Worm (Caenorhabditis elegans): ENCODE data around the gene C26H9A.4.
"Not testable (repeated sequence)": the region's sequence is repeated elsewhere in the genome, so short reads cannot be mapped to it uniquely, and the experiment has no call there.

The C26H9A.4 gene

ce11 chrIV:12651570-12651969, 1.6 kb upstream of the C26H9A.4 start:
- no peak for TF ChIP-seq unc-62 (GFP tag; optimal IDR thresholded peaks at IDR 0.05)

- no peak for TF ChIP-seq unc-62 (GFP tag; optimal IDR thresholded peaks at IDR 0.05)
Observed at ce11 chrIV:12674700-12675099, 21.5 kb downstream of the C26H9A.4 start, which contains the start of gene T23B5.4. TSS of gene T23B5.4 (plus strand) at chrIV:12675000.

DNA sequence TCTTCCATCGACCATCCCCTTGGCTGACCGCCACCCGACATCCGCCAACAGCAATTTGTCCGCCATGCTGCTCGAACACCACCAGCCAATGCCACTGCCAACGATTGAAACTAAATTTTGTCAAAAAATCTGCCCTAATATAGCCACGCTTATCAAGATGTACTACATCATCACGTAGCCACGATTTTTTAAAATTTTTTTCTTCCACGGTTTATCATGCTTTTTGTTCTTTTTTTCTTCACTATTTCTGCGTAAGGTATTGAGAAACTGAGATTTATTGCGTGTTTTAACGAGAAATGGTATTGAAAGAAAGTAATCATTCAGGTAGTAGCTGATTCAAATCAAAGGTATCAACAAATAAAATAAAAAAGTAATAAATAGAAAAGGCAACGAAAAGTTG, 23.9 kb downstream of the C26H9A.4 start, which contains the start of gene T23B5.6:
Gene T23B5.6, minus strand, starts transcription at position 101 of the 400 bp plus-strand sequence.
- TF ChIP-seq unc-62 (GFP tag; optimal IDR thresholded peaks at IDR 0.05) = not testable (repeated sequence)

- no peak for TF ChIP-seq unc-62 (GFP tag; optimal IDR thresholded peaks at IDR 0.05)
Observed at ce11 chrIV:12684341-12684740, 31.1 kb downstream of the C26H9A.4 start, which contains the start of gene prmt-9. TSS of gene prmt-9 (minus strand) at chrIV:12684378.

DNA sequence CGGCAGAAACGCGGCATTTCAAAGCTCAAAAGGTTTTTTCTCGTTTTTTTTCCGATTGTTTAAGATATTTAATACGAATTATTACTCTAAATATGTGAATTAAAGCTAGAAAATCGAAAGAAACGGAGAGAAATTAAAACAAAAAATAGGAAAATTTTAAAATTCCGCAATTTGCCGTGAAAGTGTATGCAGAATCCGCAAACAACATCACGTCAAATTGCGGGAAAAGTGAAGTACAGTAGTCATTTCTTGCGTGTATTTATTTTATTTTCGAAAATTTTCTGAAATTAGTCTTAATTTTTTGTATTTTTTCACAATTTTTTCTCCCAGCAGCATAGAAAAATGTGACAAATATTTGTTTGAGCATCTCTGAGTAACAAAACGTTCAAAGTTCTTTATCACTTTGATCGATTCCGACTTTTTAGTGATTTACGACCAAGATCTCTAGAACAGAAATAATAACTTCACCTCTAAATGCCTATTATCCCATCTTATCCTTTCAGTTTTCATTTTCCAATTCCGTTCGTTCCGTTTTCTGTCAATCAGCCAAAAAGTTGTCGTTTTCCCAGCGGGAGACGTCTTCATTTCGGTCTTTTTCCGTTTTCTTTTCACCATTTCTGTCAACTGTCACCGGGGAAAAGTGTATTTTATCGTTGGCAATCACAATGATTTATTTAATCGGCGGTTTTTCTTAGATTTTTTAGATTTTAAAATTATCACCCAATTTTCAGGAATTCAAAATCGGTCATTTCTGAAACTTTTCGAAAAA, 31.8 kb downstream of the C26H9A.4 start:
- no peak for TF ChIP-seq unc-62 (GFP tag; optimal IDR thresholded peaks at IDR 0.05)

- TF ChIP-seq unc-62 (GFP tag; optimal IDR thresholded peaks at IDR 0.05) = no peak
Observed at ce11 chrIV:12685827-12686226, 32.6 kb downstream of the C26H9A.4 start.

DNA sequence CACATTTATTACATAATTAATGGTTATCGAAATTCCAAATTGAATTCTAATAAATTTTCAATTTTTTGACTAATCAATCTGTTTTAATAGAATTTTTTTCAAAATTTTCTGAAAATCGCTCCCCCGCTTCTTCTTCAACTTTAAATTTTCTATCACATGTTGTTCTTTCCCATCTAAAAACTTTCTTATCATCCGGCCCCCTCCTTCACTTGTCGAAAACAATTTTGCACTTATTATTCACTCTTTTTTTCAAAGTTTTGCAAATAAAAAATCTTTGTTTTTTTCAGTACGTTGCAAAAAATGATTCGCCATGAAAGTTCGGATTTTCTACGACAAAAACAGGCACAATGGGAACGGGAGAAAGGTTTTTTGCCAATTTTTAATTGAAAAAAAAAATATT, 35.2 kb downstream of the C26H9A.4 start, which contains the start of gene T23B5.3:
Gene T23B5.3, plus strand, starts transcription at position 301 of the 400 bp plus-strand sequence.
- TF ChIP-seq unc-62 (GFP tag; optimal IDR thresholded peaks at IDR 0.05) = no peak

- TF ChIP-seq unc-62 (GFP tag; optimal IDR thresholded peaks at IDR 0.05) = no peak
Observed at ce11 chrIV:12689292-12689691, 36.1 kb downstream of the C26H9A.4 start.

DNA sequence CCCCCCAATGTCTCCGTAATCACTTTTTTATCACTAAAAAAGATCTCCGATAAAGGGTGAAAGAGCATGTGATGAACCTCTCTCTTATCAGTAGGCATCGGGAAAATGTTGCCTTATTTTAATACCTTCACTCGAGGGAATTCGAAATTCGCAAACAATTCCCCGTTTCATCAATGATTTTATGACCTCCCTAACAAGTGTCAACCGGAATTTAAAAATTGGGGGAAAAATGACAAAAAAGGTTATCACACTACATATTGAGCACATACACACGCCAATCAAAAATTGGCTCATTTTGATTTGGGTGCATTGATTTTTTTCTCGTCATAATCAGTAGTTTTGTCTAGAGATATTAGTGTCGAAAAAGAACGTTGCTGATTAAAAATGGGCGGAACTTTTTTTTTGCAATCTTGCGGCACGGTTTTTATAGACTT, 36.5 kb downstream of the C26H9A.4 start:
- TF ChIP-seq unc-62 (GFP tag; optimal IDR thresholded peaks at IDR 0.05) = no peak

DNA sequence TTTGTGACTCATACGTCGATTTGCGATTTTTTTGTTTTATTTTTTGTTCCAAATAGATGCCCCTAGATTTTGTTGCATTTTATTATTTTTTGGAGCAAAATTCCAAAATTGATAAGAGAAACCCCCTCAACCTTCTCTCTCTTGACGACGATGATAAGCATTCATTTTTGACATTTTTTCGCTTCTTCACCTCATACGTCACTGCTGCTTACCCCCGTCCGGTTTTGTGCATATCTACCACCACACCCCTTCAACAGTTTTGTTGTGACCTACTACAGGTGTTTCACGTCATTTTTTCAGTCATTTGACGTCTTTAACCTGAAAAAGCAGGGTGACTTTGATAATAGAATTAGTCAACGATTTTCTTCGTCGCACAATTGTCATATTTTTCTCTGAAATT, 45.7 kb downstream of the C26H9A.4 start:
- TF ChIP-seq unc-62 (GFP tag; optimal IDR thresholded peaks at IDR 0.05) = no peak

ce11 chrIV:12700204-12700603, 47.0 kb downstream of the C26H9A.4 start:
- no peak for TF ChIP-seq unc-62 (GFP tag; optimal IDR thresholded peaks at IDR 0.05)

- no peak for TF ChIP-seq unc-62 (GFP tag; optimal IDR thresholded peaks at IDR 0.05)
Observed at ce11 chrIV:12700944-12701343, 47.7 kb downstream of the C26H9A.4 start.
